Worm (Caenorhabditis elegans): ENCODE data around the gene srw-6.

DNA sequence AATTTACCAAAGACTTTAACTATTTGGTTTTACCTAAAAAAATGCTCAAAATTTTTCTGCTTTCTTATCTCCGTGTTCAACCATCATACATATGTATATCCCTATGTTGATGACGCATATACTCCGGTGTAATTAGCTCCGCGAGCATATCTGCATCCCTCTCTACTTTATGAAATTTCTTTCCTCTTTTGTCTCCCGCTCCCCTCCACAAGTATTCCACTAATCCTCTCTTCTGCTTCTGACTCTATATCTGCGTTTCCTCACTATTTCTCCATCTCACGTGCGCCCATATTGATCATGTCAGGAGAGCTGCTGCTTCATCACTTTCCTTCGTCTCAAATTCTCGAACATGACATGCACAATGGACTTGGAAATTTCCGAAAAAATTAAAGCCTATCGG, 6.5 kb downstream of the srw-6 start, which contains the start of gene H10D18.1:
- TF ChIP-seq ztf-23 (GFP tag; IDR thresholded peaks at IDR 0.05) (no peak), klf-2 (GFP tag; conservative IDR thresholded peaks at IDR 0.05) (no peak)
